Fruit fly (Drosophila melanogaster) whole organism, adult: ENCODE results near the gene salr.

Experiments used
- CG11617 ChIP-seq: fragments of 200-800 bp; sonication (Bioruptor generic); optimal IDR thresholded peaks from 2 replicates; lab custom pipeline; 2017; ENCODE audit warnings: mild to moderate bottlenecking, missing biosample characterization, missing genetic modification reagents, missing genetic modification characterization
- CG12768 ChIP-seq: fragments of 200-800 bp; sonication (Bioruptor generic); optimal IDR thresholded peaks from 2 replicates; lab custom pipeline; 2017; ENCODE audit warnings: missing biosample characterization, missing genetic modification characterization, mild to moderate bottlenecking, moderate library complexity, missing genetic modification reagents
- CG14711 ChIP-seq: fragments of 200-800 bp; sonication (Bioruptor generic); optimal IDR thresholded peaks from 2 replicates; lab custom pipeline; 2018; ENCODE audit warnings: missing biosample characterization, mild to moderate bottlenecking, missing genetic modification characterization, moderate library complexity
- CG1620 ChIP-seq: fragments of 200-800 bp; sonication (Bioruptor generic); optimal IDR thresholded peaks from 2 replicates; lab custom pipeline; 2016; ENCODE audit warnings: missing biosample characterization, missing genetic modification characterization
- CG33017 ChIP-seq: fragments of 200-800 bp; sonication (Bioruptor generic); optimal IDR thresholded peaks from 2 replicates; lab custom pipeline; 2018; ENCODE audit warnings: missing biosample characterization, mild to moderate bottlenecking, missing genetic modification characterization, moderate library complexity
- CG5204 ChIP-seq: fragments of 200-800 bp; sonication (Bioruptor generic); optimal IDR thresholded peaks from 2 replicates; lab custom pipeline; 2016; ENCODE audit warnings: missing biosample characterization, missing genetic modification characterization
- CG7045 ChIP-seq: fragments of 200-800 bp; sonication (Bioruptor generic); optimal IDR thresholded peaks from 2 replicates; lab custom pipeline; 2017; ENCODE audit warnings: missing biosample characterization, mild to moderate bottlenecking, missing genetic modification characterization
- CG7101 ChIP-seq: fragments of 200-800 bp; sonication (Bioruptor generic); optimal IDR thresholded peaks from 2 replicates; lab custom pipeline; 2018; ENCODE audit warnings: missing biosample characterization, mild to moderate bottlenecking, missing genetic modification characterization, moderate library complexity
- Clk ChIP-seq: fragments of 200-800 bp; sonication (Bioruptor generic); optimal IDR thresholded peaks from 2 replicates; lab custom pipeline; 2017; ENCODE audit warnings: missing biosample characterization, missing genetic modification characterization
- Crg-1 ChIP-seq: fragments of 200-800 bp; sonication (Bioruptor generic); optimal IDR thresholded peaks from 2 replicates; lab custom pipeline; 2016; ENCODE audit warnings: missing biosample characterization, missing genetic modification characterization
- Hr96 ChIP-seq: fragments of 200-800 bp; sonication (Bioruptor generic); optimal IDR thresholded peaks from 2 replicates; lab custom pipeline; 2016; ENCODE audit warnings: missing biosample characterization, missing genetic modification characterization
- Mnt ChIP-seq: fragments of 200-800 bp; sonication (Bioruptor generic); optimal IDR thresholded peaks from 2 replicates; lab custom pipeline; 2016; ENCODE audit warnings: missing biosample characterization, mild to moderate bottlenecking, missing genetic modification characterization
- bab1 ChIP-seq: fragments of 200-800 bp; sonication (Bioruptor generic); optimal IDR thresholded peaks from 3 replicates; lab custom pipeline; 2019; ENCODE audit warnings: missing biosample characterization, mild to moderate bottlenecking, missing genetic modification characterization, moderate library complexity
- cic ChIP-seq: fragments of 200-800 bp; sonication (Bioruptor generic); optimal IDR thresholded peaks from 2 replicates; lab custom pipeline; 2017; ENCODE audit warnings: missing biosample characterization, mild to moderate bottlenecking, missing genetic modification characterization, moderate library complexity
- cnc ChIP-seq, 2 experiments: fragments of >200 bp; optimal IDR thresholded peaks; 2 replicates each; lab custom pipeline; 2017
- kay ChIP-seq: fragments of 200-800 bp; sonication (Bioruptor generic); peaks from one replicate; lab custom pipeline; 2016; ENCODE audit warnings: missing biosample characterization, missing genetic modification characterization, borderline replicate concordance
- ovo ChIP-seq: fragments of 200-800 bp; sonication (Bioruptor generic); optimal IDR thresholded peaks from 2 replicates; lab custom pipeline; 2016; ENCODE audit warnings: missing biosample characterization, missing genetic modification characterization
- pad ChIP-seq: fragments of 200-800 bp; sonication (Bioruptor generic); optimal IDR thresholded peaks from 3 replicates; lab custom pipeline; 2017; ENCODE audit warnings: missing biosample characterization, missing genetic modification characterization, mild to moderate bottlenecking, moderate library complexity, missing genetic modification reagents
- tj ChIP-seq: fragments of 200-800 bp; sonication (Bioruptor generic); optimal IDR thresholded peaks from 3 replicates; lab custom pipeline; 2017; ENCODE audit warnings: missing biosample characterization, mild to moderate bottlenecking, missing genetic modification characterization, moderate library complexity
- toe ChIP-seq: fragments of 200-800 bp; sonication (Bioruptor generic); optimal IDR thresholded peaks from 2 replicates; lab custom pipeline; 2016; ENCODE audit warnings: missing biosample characterization, missing genetic modification characterization

salr gene

DNA sequence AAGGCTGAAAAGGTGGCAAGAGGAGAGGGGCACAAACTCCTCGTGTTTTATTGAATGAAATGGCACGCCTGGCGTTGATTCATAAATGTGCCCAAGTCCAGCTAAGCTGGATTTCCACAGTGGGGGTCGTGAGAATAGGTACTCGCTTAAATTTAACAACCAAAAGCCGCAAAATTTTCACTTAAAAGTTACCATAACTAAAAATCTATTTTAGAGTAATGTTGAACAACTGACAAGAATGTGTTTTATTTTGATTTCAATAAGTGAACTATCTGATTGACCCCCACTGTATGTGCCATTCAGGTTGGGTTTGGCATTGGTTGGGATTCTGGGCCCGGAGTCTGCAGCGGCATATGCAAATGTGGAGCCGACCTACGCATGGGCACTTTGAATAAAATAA lies 34.8 kb upstream of the salr start:
- TF ChIP-seq kay (GFP tag; lab: Kevin White, UChicago), result no peak
- TF ChIP-seq CG7045 (GFP tag; lab: Kevin White, UChicago), result no peak
- TF ChIP-seq ovo (GFP tag; lab: Kevin White, UChicago), result no peak
- TF ChIP-seq Hr96 (GFP tag; lab: Kevin White, UChicago), result no peak
- TF ChIP-seq toe, result no peak
- TF ChIP-seq CG5204 (GFP tag; lab: Kevin White, UChicago), result no peak
- TF ChIP-seq Mnt, result no peak
- no peak for TF ChIP-seq tj (GFP tag; lab: Kevin White, UChicago)
- TF ChIP-seq Clk (GFP tag; lab: Kevin White, UChicago), result no peak
- TF ChIP-seq Crg-1 (GFP tag; lab: Kevin White, UChicago), result no peak
- TF ChIP-seq cic (GFP tag; lab: Kevin White, UChicago), result no peak
- TF ChIP-seq bab1 (GFP tag; lab: Kevin White, UChicago), result no peak
- TF ChIP-seq cnc (optimal IDR thresholded peaks at IDR 0.05; lab: Kevin White, UChicago), result no peak
- no peak for TF ChIP-seq CG12768 (GFP tag; lab: Kevin White, UChicago)
- TF ChIP-seq CG1620 (GFP tag; lab: Kevin White, UChicago), result no peak
- no peak for TF ChIP-seq CG11617 (GFP tag; lab: Kevin White, UChicago)
- TF ChIP-seq CG7101, result no peak
- no peak for TF ChIP-seq CG33017 (tag; lab: Kevin White, UChicago)
- no peak for TF ChIP-seq CG14711 (tag; lab: Kevin White, UChicago)

DNA sequence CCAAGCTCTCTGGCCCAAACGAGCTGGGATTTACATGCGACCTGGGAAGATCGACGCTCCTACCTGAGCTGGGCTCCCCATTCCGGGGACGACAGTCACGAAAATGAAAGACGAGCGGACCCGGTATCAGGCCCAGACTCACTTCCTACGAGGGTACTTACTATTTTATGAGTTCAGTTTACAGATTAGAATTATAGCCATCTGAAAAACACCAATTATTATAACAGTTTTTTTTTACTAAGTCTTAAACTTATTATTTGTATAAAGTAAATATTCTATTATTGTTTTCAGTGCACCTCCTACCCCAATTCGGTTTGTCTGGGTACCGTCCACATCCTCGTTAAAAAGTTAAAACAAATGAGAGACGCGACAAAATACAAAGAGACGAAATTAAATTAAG lies 32.3 kb upstream of the salr start:
- TF ChIP-seq CG14711 (tag; lab: Kevin White, UChicago) (no peak), CG7045 (GFP tag; lab: Kevin White, UChicago) (no peak), CG1620 (GFP tag; lab: Kevin White, UChicago) (no peak), ovo (GFP tag; lab: Kevin White, UChicago) (no peak), CG5204 (GFP tag; lab: Kevin White, UChicago) (no peak), Crg-1 (GFP tag; lab: Kevin White, UChicago) (no peak)

dm6 chr2L:11328357-11328756 lies 30.3 kb upstream of the salr start:
- TF ChIP-seq CG1620 (GFP tag; lab: Kevin White, UChicago) (no peak), cnc (optimal IDR thresholded peaks at IDR 0.05; lab: Kevin White, UChicago) (no peak), toe (no peak), Crg-1 (GFP tag; lab: Kevin White, UChicago) (no peak), kay (GFP tag; lab: Kevin White, UChicago) (no peak), CG7101 (no peak), pad (GFP tag; lab: Kevin White, UChicago) (no peak), CG12768 (GFP tag; lab: Kevin White, UChicago) (no peak), CG11617 (GFP tag; lab: Kevin White, UChicago) (no peak), cic (GFP tag; lab: Kevin White, UChicago) (no peak), Hr96 (GFP tag; lab: Kevin White, UChicago) (no peak), ovo (GFP tag; lab: Kevin White, UChicago) (no peak), tj (GFP tag; lab: Kevin White, UChicago) (no peak), CG14711 (tag; lab: Kevin White, UChicago) (no peak), CG7045 (GFP tag; lab: Kevin White, UChicago) (no peak), bab1 (GFP tag; lab: Kevin White, UChicago) (no peak)

DNA sequence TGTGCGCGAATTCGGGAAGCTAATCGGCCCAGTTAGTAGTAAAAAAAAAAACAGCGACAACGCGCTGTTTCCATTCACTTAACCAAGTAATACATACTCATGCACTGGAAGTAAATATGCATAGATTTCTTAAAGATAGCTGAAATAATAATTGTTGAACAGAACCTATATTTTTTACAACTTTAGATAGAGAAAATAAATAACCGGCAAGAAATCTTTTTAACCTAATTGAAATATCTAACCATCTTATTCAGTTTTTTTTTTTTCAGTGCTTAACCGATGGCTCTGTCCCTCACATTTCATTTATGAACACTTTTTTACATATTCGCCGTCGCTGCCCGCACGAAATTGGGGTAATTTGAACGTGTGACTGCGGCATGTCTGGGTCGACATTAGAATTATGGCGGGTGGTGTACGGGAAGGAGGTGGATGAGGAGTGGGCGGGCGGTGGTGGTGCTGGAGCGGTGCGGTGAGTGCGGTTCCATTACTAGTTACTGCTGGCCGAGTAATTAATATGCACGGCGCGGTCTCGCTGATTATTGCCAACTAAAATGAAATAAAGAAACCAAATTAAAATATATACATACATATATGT lies 26.9 kb upstream of the salr start:
- no peak for TF ChIP-seq bab1 (GFP tag; lab: Kevin White, UChicago)
- no peak for TF ChIP-seq ovo (GFP tag; lab: Kevin White, UChicago)
- TF ChIP-seq Mnt, result no peak
- no peak for TF ChIP-seq cic (GFP tag; lab: Kevin White, UChicago)
- TF ChIP-seq CG5204 (GFP tag; lab: Kevin White, UChicago), result no peak
- TF ChIP-seq toe, result no peak
- TF ChIP-seq kay (GFP tag; lab: Kevin White, UChicago), result no peak
- no peak for TF ChIP-seq CG7045 (GFP tag; lab: Kevin White, UChicago)
- TF ChIP-seq CG11617 (GFP tag; lab: Kevin White, UChicago), result no peak
- TF ChIP-seq Crg-1 (GFP tag; lab: Kevin White, UChicago), result no peak
- TF ChIP-seq CG33017 (tag; lab: Kevin White, UChicago), result no peak
- TF ChIP-seq Hr96 (GFP tag; lab: Kevin White, UChicago), result no peak

DNA sequence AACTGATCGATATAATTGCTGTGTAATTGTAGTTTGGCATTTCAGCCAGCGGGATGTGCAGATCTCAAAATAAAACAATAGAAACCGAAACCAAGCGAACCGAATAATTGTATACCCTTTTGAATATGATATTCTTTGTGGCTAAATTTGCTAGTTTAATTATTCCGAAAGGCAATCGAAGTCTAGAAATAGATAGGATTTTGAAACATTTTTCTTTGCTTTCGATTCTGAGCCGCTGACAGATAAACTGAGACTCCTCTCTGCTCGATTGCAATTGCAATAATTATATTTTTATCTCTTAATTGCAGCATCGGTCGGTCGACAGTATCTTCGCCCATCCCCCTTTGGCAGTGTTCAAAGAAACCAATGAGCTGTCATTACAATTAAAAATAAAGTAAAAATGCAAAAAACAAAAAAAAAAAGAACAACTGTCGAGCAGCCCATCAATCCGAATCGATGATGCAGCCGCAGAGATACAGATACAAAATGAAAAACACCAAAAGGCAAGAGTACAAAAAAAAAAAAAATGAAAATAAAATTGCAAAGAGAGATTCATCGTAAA lies 25.6 kb upstream of the salr start:
- TF ChIP-seq bab1 (GFP tag; lab: Kevin White, UChicago) (no peak), tj (GFP tag; lab: Kevin White, UChicago) (no peak), Clk (GFP tag; lab: Kevin White, UChicago) (no peak), CG7101 (no peak), kay (GFP tag; lab: Kevin White, UChicago) (no peak), Hr96 (GFP tag; lab: Kevin White, UChicago) (no peak), CG1620 (GFP tag; lab: Kevin White, UChicago) (no peak), CG12768 (GFP tag; lab: Kevin White, UChicago) (no peak), CG33017 (tag; lab: Kevin White, UChicago) (no peak), CG11617 (GFP tag; lab: Kevin White, UChicago) (no peak), pad (GFP tag; lab: Kevin White, UChicago) (no peak), CG14711 (tag; lab: Kevin White, UChicago) (no peak), ovo (GFP tag; lab: Kevin White, UChicago) (no peak), cnc (optimal IDR thresholded peaks at IDR 0.05; lab: Kevin White, UChicago) (no peak), CG7045 (GFP tag; lab: Kevin White, UChicago) (no peak), toe (no peak), Mnt (no peak), cic (GFP tag; lab: Kevin White, UChicago) (no peak)
